Fruit fly (Drosophila melanogaster): ENCODE results near the gene RpS5a.

RpS5a gene

DNA sequence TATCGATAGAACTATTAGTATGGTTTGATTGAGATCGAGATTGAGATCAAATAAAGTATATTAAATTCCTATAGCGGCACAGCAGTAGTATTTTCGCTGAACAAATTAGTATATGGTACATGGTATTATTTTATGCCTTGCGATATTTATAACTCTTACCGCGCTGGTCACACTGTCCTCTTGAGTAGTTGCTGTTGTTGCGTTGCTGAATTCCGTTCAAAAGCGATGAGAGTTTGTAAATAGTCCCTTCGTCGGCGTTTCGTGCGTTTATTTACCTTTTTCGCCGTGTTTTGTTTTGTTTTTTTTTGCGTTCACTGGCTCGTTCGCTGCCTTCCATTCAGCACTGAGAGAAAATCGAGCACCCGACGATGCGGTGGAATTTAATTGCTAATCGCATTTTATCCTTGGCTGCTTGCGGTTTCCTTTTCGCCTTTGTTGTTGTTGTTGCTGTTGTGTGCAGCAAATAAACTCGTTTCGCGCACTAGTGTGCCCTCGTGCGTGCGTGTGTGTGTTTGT, 40.6 kb downstream of the RpS5a start, which contains the start of gene CG5004 (continued):
- TF ChIP-seq Xbp1 (GFP tag; optimal IDR thresholded peaks at IDR 0.05) (no peak), CG8765 (GFP tag; IDR thresholded peaks at IDR 0.05) (no peak), wor (GFP tag; IDR thresholded peaks at IDR 0.05) (no peak), BEAF-32 (GFP tag; optimal IDR thresholded peaks at IDR 0.05) (peak; percentile 68), CG4730 (GFP tag; IDR thresholded peaks at IDR 0.05) (no peak), jumu (GFP tag; optimal IDR thresholded peaks at IDR 0.05) (no peak), emc (GFP tag; optimal IDR thresholded peaks at IDR 0.05) (no peak), CG8478 (optimal IDR thresholded peaks at IDR 0.05) (no peak), MBD-R2 (GFP tag; IDR thresholded peaks at IDR 0.05) (peak; percentile 11; the same call in 1 of the 2 replicates), gsb (GFP tag; IDR thresholded peaks at IDR 0.05) (no peak), CG34376 (GFP tag; optimal IDR thresholded peaks at IDR 0.05) (peak; percentile 32), CG14441 (GFP tag; IDR thresholded peaks at IDR 0.05) (0 out of 2 replicates have a peak, but pooled peaks have one; percentile 16), pzg (GFP tag; optimal IDR thresholded peaks at IDR 0.05) (peak; percentile 74), Aef1 (GFP tag; IDR thresholded peaks at IDR 0.05) (peak; percentile 58; the same call in 2 of the 3 replicates), CG12391 (tag; optimal IDR thresholded peaks at IDR 0.05) (peak; percentile 10), Scr (GFP tag; IDR thresholded peaks at IDR 0.05; ENCODE audit: partially characterized antibody) (peak; percentile 58), wek (GFP tag; optimal IDR thresholded peaks at IDR 0.05) (peak; percentile 35), CG8290 (GFP tag; optimal IDR thresholded peaks at IDR 0.05) (peak; percentile 38), CG8290 (tag; optimal IDR thresholded peaks at IDR 0.05) (peak in 1 of 2 experiments; percentile 64), Fer1 (GFP tag; optimal IDR thresholded peaks at IDR 0.05) (peak; percentile 36), Side (GFP tag; optimal IDR thresholded peaks at IDR 0.05) (no peak), unc-4 (GFP tag; IDR thresholded peaks at IDR 0.05; ENCODE audit: partially characterized antibody) (peak; percentile 53), vvl (GFP tag; IDR thresholded peaks at IDR 0.05) (peak; percentile 38; the same call in 1 of the 2 replicates), seq (GFP tag; IDR thresholded peaks at IDR 0.05) (no peak), CG3163 (GFP tag; optimal IDR thresholded peaks at IDR 0.05) (peak; percentile 21), nau (GFP tag; optimal IDR thresholded peaks at IDR 0.05) (peak; percentile 39), CG33213 (GFP tag; optimal IDR thresholded peaks at IDR 0.05) (peak; percentile 19), esg (GFP tag; conservative IDR thresholded peaks at IDR 0.05) (no peak), CG42726 (GFP tag; IDR thresholded peaks at IDR 0.05; ENCODE audit: partially characterized antibody) (0 out of 2 replicates have a peak, but pooled peaks have one; percentile 41), HLH4C (GFP tag; IDR thresholded peaks at IDR 0.05; ENCODE audit: partially characterized antibody) (0 out of 3 replicates have a peak, but pooled peaks have one; percentile 38), prd (optimal IDR thresholded peaks at IDR 0.05) (no peak), prd (GFP tag; IDR thresholded peaks at IDR 0.05) (no peak), MESR4 (GFP tag; optimal IDR thresholded peaks at IDR 0.05) (peak; percentile 23), CG31224 (GFP tag; IDR thresholded peaks at IDR 0.05) (no peak), Stat92E (GFP tag; optimal IDR thresholded peaks at IDR 0.05) (peak in 1 of 3 experiments; percentile 61), Jarid2 (GFP tag; optimal IDR thresholded peaks at IDR 0.05) (peak; percentile 87), CG14860 (GFP tag; IDR thresholded peaks at IDR 0.05; ENCODE audit: partially characterized antibody) (0 out of 3 replicates have a peak, but pooled peaks have one; percentile 43), Atf3 (GFP tag; optimal IDR thresholded peaks at IDR 0.05) (no peak), Gsc (GFP tag; IDR thresholded peaks at IDR 0.05) (no peak), CG4360 (GFP tag; IDR thresholded peaks at IDR 0.05) (peak; percentile 93), CG13287 (GFP tag; IDR thresholded peaks at IDR 0.05; ENCODE audit: partially characterized antibody) (peak; percentile 66), mirr (GFP tag; optimal IDR thresholded peaks at IDR 0.05) (no peak), CG32767 (GFP tag; IDR thresholded peaks at IDR 0.05) (no peak), H2.0 (GFP tag; IDR thresholded peaks at IDR 0.05) (no peak), Bgb (GFP tag; IDR thresholded peaks at IDR 0.05; ENCODE audit: partially characterized antibody) (peak; percentile 63; the same call in 1 of the 2 replicates), CG17568 (GFP tag; optimal IDR thresholded peaks at IDR 0.05) (peak; percentile 52), Hmr (GFP tag; optimal IDR thresholded peaks at IDR 0.05) (peak; percentile 47), B-H1 (GFP tag; IDR thresholded peaks at IDR 0.05) (peak; percentile 21; the same call in 1 of the 3 replicates), CG9932 (GFP tag; IDR thresholded peaks at IDR 0.05) (0 out of 2 replicates have a peak, but pooled peaks have one; percentile 19), phol (tag; optimal IDR thresholded peaks at IDR 0.05) (no peak)

Data from whole organism, embryonic.